Fruit fly (Drosophila melanogaster): Measurements from ENCODE around the gene CG13891.

Gene CG13891

dm6 chr3L:454802-455579 lies 21.3 kb upstream of the CG13891 start:
- TF ChIP-seq jim (GFP tag; optimal IDR thresholded peaks at IDR 0.05) = no peak
- TF ChIP-seq dl (GFP tag; optimal IDR thresholded peaks at IDR 0.05; ENCODE audit: insufficient read depth in 1 of 2, partially characterized antibody in 2 of 2) = no peak
- no peak for TF ChIP-seq CG32264 (GFP tag; optimal IDR thresholded peaks at IDR 0.05)
- TF ChIP-seq tai (GFP tag; optimal IDR thresholded peaks at IDR 0.05) = no peak
- no peak for TF ChIP-seq pan (optimal IDR thresholded peaks at IDR 0.05)
- TF ChIP-seq N (GFP tag; optimal IDR thresholded peaks at IDR 0.05) = no peak
- TF ChIP-seq sage (GFP tag; optimal IDR thresholded peaks at IDR 0.05) = no peak
- no peak for TF ChIP-seq dmrt93B (GFP tag; optimal IDR thresholded peaks at IDR 0.05)
- TF ChIP-seq GATAd (GFP tag; optimal IDR thresholded peaks at IDR 0.05) = no peak
- no peak for TF ChIP-seq HLH106 (tag; optimal IDR thresholded peaks at IDR 0.05)
- no peak for TF ChIP-seq CrebA (GFP tag; optimal IDR thresholded peaks at IDR 0.05; ENCODE audit: borderline replicate concordance)
- TF ChIP-seq h (GFP tag; optimal IDR thresholded peaks at IDR 0.05) = no peak
- TF ChIP-seq Dfd (GFP tag; optimal IDR thresholded peaks at IDR 0.05) = no peak
- TF ChIP-seq Mio (GFP tag; optimal IDR thresholded peaks at IDR 0.05) = no peak
- no peak for TF ChIP-seq Hr83 (GFP tag; optimal IDR thresholded peaks at IDR 0.05; ENCODE audit: poor library complexity, severe bottlenecking)
- TF ChIP-seq sv (GFP tag; optimal IDR thresholded peaks at IDR 0.05) = no peak
- TF ChIP-seq Rel (GFP tag; optimal IDR thresholded peaks at IDR 0.05) = no peak
- TF ChIP-seq Rel (tag; optimal IDR thresholded peaks at IDR 0.05) = no peak
- TF ChIP-seq foxo (GFP tag; optimal IDR thresholded peaks at IDR 0.05) = no peak

dm6 chr3L:448050-449039 lies 14.6 kb upstream of the CG13891 start:
- TF ChIP-seq Jra (GFP tag; optimal IDR thresholded peaks at IDR 0.05) (no peak), h (GFP tag; optimal IDR thresholded peaks at IDR 0.05) (peak; percentile 58), sage (GFP tag; optimal IDR thresholded peaks at IDR 0.05) (no peak), pan (optimal IDR thresholded peaks at IDR 0.05) (no peak), dsf (GFP tag; optimal IDR thresholded peaks at IDR 0.05; ENCODE audit: borderline replicate concordance) (no peak), psq (GFP tag; optimal IDR thresholded peaks at IDR 0.05) (no peak), usp (GFP tag; optimal IDR thresholded peaks at IDR 0.05) (no peak), Hr78 (GFP tag; optimal IDR thresholded peaks at IDR 0.05) (no peak), CrebA (GFP tag; optimal IDR thresholded peaks at IDR 0.05; ENCODE audit: borderline replicate concordance) (no peak), HLH106 (tag; optimal IDR thresholded peaks at IDR 0.05) (no peak), Hnf4 (GFP tag; optimal IDR thresholded peaks at IDR 0.05) (peak; percentile 33), brk (GFP tag; optimal IDR thresholded peaks at IDR 0.05) (no peak), sv (GFP tag; optimal IDR thresholded peaks at IDR 0.05) (no peak), CG9705 (GFP tag; optimal IDR thresholded peaks at IDR 0.05) (no peak), tai (GFP tag; optimal IDR thresholded peaks at IDR 0.05) (no peak), CG32264 (GFP tag; optimal IDR thresholded peaks at IDR 0.05) (no peak), GATAd (GFP tag; optimal IDR thresholded peaks at IDR 0.05) (no peak), Myc (optimal IDR thresholded peaks at IDR 0.05) (no peak), Sp1 (GFP tag; optimal IDR thresholded peaks at IDR 0.05) (peak; percentile 6), OdsH (GFP tag; optimal IDR thresholded peaks at IDR 0.05) (no peak), Mio (GFP tag; optimal IDR thresholded peaks at IDR 0.05) (no peak), Rel (GFP tag; optimal IDR thresholded peaks at IDR 0.05) (no peak), Rel (tag; optimal IDR thresholded peaks at IDR 0.05) (peak; percentile 9), Vsx2 (GFP tag; optimal IDR thresholded peaks at IDR 0.05; ENCODE audit: partially characterized antibody) (peak; percentile 42), br (GFP tag; optimal IDR thresholded peaks at IDR 0.05) (no peak), fru (GFP tag; optimal IDR thresholded peaks at IDR 0.05) (no peak), Hr83 (GFP tag; optimal IDR thresholded peaks at IDR 0.05; ENCODE audit: poor library complexity, severe bottlenecking) (peak; percentile 31), woc (GFP tag; optimal IDR thresholded peaks at IDR 0.05) (no peak), rgr (GFP tag; optimal IDR thresholded peaks at IDR 0.05) (no peak), ey (GFP tag; optimal IDR thresholded peaks at IDR 0.05) (no peak), dl (GFP tag; optimal IDR thresholded peaks at IDR 0.05; ENCODE audit: insufficient read depth in 1 of 2, partially characterized antibody in 2 of 2) (no peak)
